Worm (Caenorhabditis elegans) whole organism, mixed stage, embryonic: ENCODE results near the gene F22H10.1.

ENCODE experiments used
- mep-1 ChIP-seq: fragments of 150-350 bp; optimal IDR thresholded peaks from 2 replicates; lab custom pipeline; 2017; ENCODE audit warnings: missing biosample characterization, missing genetic modification reagents, missing genetic modification characterization, inconsistent platforms
- nhr-237 ChIP-seq: fragments of 150-350 bp; optimal IDR thresholded peaks from 2 replicates; lab custom pipeline; 2014; ENCODE audit warnings: missing biosample characterization, missing genetic modification characterization
- nhr-28 ChIP-seq: fragments of 150-350 bp; optimal IDR thresholded peaks from 2 replicates; lab custom pipeline; 2014; ENCODE audit warnings: missing biosample characterization, missing genetic modification characterization
- pha-4 ChIP-seq: fragments of 150-350 bp; optimal IDR thresholded peaks from 2 replicates; lab custom pipeline; 2018; ENCODE audit warnings: missing biosample characterization, missing genetic modification reagents, missing genetic modification characterization

- TF ChIP-seq pha-4 (tag; lab: Kevin White, UChicago) (no peak), mep-1 (tag; lab: Kevin White, UChicago) (no peak), nhr-237 (tag; lab: Kevin White, UChicago) (no peak), nhr-28 (no peak)
Measured at ce11 chrX:16733411-16733810, 31.2 kb downstream of the F22H10.1 start.
